Worm (Caenorhabditis elegans) whole organism, L4 larva: ENCODE data around the gene slc-36.2.

Source experiments
- R02D3.7 ChIP-seq: fragments of 150-350 bp; sonication (generic microtip); optimal IDR thresholded peaks from 3 replicates; lab custom pipeline; 2014; ENCODE audit warnings: missing biosample characterization, missing genetic modification characterization
- T26A8.4 ChIP-seq: fragments of 200-800 bp; sonication (Bioruptor generic); IDR thresholded peaks from 2 replicates; pipeline ENCODE4 v1.3.6; 2022; ENCODE audit warnings: missing genetic modification characterization, missing compliant biosample characterization
- Y5F2A.4 ChIP-seq: fragments of 200-800 bp; sonication (Bioruptor generic); optimal IDR thresholded peaks from 2 replicates; lab custom pipeline; 2018; ENCODE audit warnings: mild to moderate bottlenecking, missing genetic modification characterization, missing compliant biosample characterization
- aha-1 ChIP-seq: fragments of 150-350 bp; peaks from one replicate; lab custom pipeline; 2014; ENCODE audit warnings: missing biosample characterization, missing genetic modification characterization
- ces-1 ChIP-seq: fragments of 150-350 bp; sonication (generic microtip); optimal IDR thresholded peaks from 4 replicates; lab custom pipeline; 2014; ENCODE audit warnings: missing biosample characterization, missing genetic modification reagents, missing genetic modification characterization
- daf-8 ChIP-seq: fragments of 200-800 bp; sonication (Bioruptor generic); IDR thresholded peaks from 2 replicates; pipeline ENCODE4 v1.3.6; 2022; ENCODE audit warnings: missing genetic modification characterization, missing compliant biosample characterization
- dpl-1 ChIP-seq: fragments of 150-350 bp; optimal IDR thresholded peaks from 2 replicates; lab custom pipeline; 2014; ENCODE audit warnings: missing biosample characterization, missing genetic modification reagents, missing genetic modification characterization
- hif-1 ChIP-seq, 2 experiments: sonication (generic microtip); optimal IDR thresholded peaks; 2 replicates each; lab custom pipeline; 2016 to 2017; ENCODE audit warnings: missing compliant biosample characterization in 2 of 2, missing genetic modification characterization in 2 of 2, missing genetic modification reagents in 2 of 2, missing genotype in 2 of 2, mild to moderate bottlenecking in 1 of 2
- hlh-30 ChIP-seq: sonication (generic microtip); optimal IDR thresholded peaks from 2 replicates; lab custom pipeline; 2017; ENCODE audit warnings: antibody characterized with exemption, mild to moderate bottlenecking, missing genetic modification characterization, missing compliant biosample characterization; ENCODE audit not compliant: insufficient read depth
- hmg-1.1 ChIP-seq: fragments of 200-800 bp; sonication (Bioruptor generic); IDR thresholded peaks from 2 replicates; pipeline ENCODE4 v1.3.6; 2022; ENCODE audit warnings: missing genetic modification reagents, missing genetic modification characterization, missing compliant biosample characterization
- jun-1 ChIP-seq: fragments of 150-350 bp; optimal IDR thresholded peaks from 2 replicates; lab custom pipeline; 2014; ENCODE audit warnings: missing biosample characterization, missing genetic modification reagents, missing genetic modification characterization
- lin-15B ChIP-seq: fragments of 150-350 bp; sonication (generic microtip); optimal IDR thresholded peaks from 3 replicates; lab custom pipeline; 2014; ENCODE audit warnings: missing biosample characterization, missing genetic modification characterization
- lin-38 ChIP-seq: fragments of 200-800 bp; sonication (Bioruptor generic); IDR thresholded peaks from 2 replicates; pipeline ENCODE4 v1.3.6; 2022; ENCODE audit warnings: missing genetic modification reagents, missing genetic modification characterization, missing compliant biosample characterization
- lir-3 ChIP-seq: sonication (generic microtip); optimal IDR thresholded peaks from 2 replicates; lab custom pipeline; 2016; ENCODE audit warnings: mild to moderate bottlenecking, missing genetic modification characterization, missing compliant biosample characterization
- lsy-2 ChIP-seq, 2 experiments: fragments of 150-350 bp in 1 of 2; sonication (generic microtip) in 1 of 2; optimal IDR thresholded peaks; 2 replicates each; lab custom pipeline; 2014 to 2017; ENCODE audit warnings: missing biosample characterization in 2 of 2, missing genetic modification characterization in 2 of 2
- mdl-1 ChIP-seq, 2 experiments: fragments of 150-350 bp in 1 of 2; sonication (generic microtip) in 1 of 2; optimal IDR thresholded peaks; 2 replicates each; lab custom pipeline; 2014 to 2017; ENCODE audit warnings: missing biosample characterization in 2 of 2, missing genetic modification characterization in 2 of 2
- mep-1 ChIP-seq: fragments of 150-350 bp; sonication (generic microtip); optimal IDR thresholded peaks from 3 replicates; lab custom pipeline; 2014; ENCODE audit warnings: missing biosample characterization, missing genetic modification characterization
- mxl-2 ChIP-seq: fragments of 200-800 bp; sonication (Bioruptor generic); conservative IDR thresholded peaks from 2 replicates; pipeline ENCODE4 v1.3.6; 2022; ENCODE audit warnings: missing genetic modification reagents, missing genetic modification characterization, missing compliant biosample characterization
- mxl-3 ChIP-seq: fragments of 200-800 bp; sonication (Bioruptor generic); optimal IDR thresholded peaks from 2 replicates; lab custom pipeline; 2018; ENCODE audit warnings: mild to moderate bottlenecking, missing genetic modification characterization, missing compliant biosample characterization
- nhr-11 ChIP-seq: fragments of 150-350 bp; optimal IDR thresholded peaks from 2 replicates; lab custom pipeline; 2014; ENCODE audit warnings: missing biosample characterization, missing genetic modification characterization
- nhr-237 ChIP-seq: sonication (generic microtip); optimal IDR thresholded peaks from 2 replicates; lab custom pipeline; 2017; ENCODE audit warnings: missing biosample characterization, missing genetic modification characterization
- nhr-28 ChIP-seq: fragments of 150-350 bp; optimal IDR thresholded peaks from 2 replicates; lab custom pipeline; 2014; ENCODE audit warnings: missing biosample characterization, missing genetic modification characterization
- nhr-48 ChIP-seq: sonication (generic microtip); optimal IDR thresholded peaks from 2 replicates; lab custom pipeline; 2016; ENCODE audit warnings: mild to moderate bottlenecking, missing genetic modification characterization, missing compliant biosample characterization
- nhr-77 ChIP-seq: fragments of 150-350 bp; optimal IDR thresholded peaks from 2 replicates; lab custom pipeline; 2014; ENCODE audit warnings: missing biosample characterization, missing genetic modification characterization
- pqm-1 ChIP-seq: sonication (generic microtip); optimal IDR thresholded peaks from 2 replicates; lab custom pipeline; 2017; ENCODE audit warnings: missing biosample characterization, missing genetic modification characterization
- rbr-2 ChIP-seq: sonication (generic microtip); optimal IDR thresholded peaks from 2 replicates; lab custom pipeline; 2016; ENCODE audit warnings: missing genotype, missing genetic modification characterization, missing compliant biosample characterization
- saeg-2 ChIP-seq: fragments of 200-800 bp; sonication (Bioruptor generic); IDR thresholded peaks from 2 replicates; pipeline ENCODE4 v1.3.6; 2022; ENCODE audit warnings: missing genetic modification reagents, missing genetic modification characterization, missing compliant biosample characterization
- skn-1 ChIP-seq: fragments of 150-350 bp; optimal IDR thresholded peaks from 2 replicates; lab custom pipeline; 2014; ENCODE audit warnings: missing biosample characterization, missing genetic modification characterization
- snpc-1.2 ChIP-seq: fragments of 200-800 bp; sonication (Bioruptor generic); IDR thresholded peaks from 2 replicates; pipeline ENCODE4 v1.3.6; 2022; ENCODE audit warnings: missing genetic modification reagents, missing genetic modification characterization, missing compliant biosample characterization
- unc-130 ChIP-seq: sonication (generic microtip); optimal IDR thresholded peaks from 2 replicates; lab custom pipeline; 2016; ENCODE audit warnings: missing genetic modification reagents, missing genetic modification characterization, missing compliant biosample characterization
- unc-62 ChIP-seq, 3 experiments: fragments of 150-350 bp in 1 of 3; sonication (generic microtip); optimal IDR thresholded peaks in 2 of 3; peaks in 1 of 3; 1 replicate in 1 of 3; 2 replicates in 2 of 3; lab custom pipeline; 2014 to 2017; ENCODE audit warnings: missing biosample characterization in 3 of 3, missing genetic modification characterization in 3 of 3, missing genetic modification reagents in 3 of 3, missing genotype in 1 of 3
- zip-2 ChIP-seq: fragments of 150-350 bp; optimal IDR thresholded peaks from 2 replicates; lab custom pipeline; 2014; ENCODE audit warnings: missing biosample characterization, missing genetic modification characterization

The slc-36.2 gene

ce11 chrII:475890-476420 is 46.4 kb upstream of the slc-36.2 start, which contains the start of gene nsun-1 (continued):
- TF ChIP-seq R02D3.7 = no peak

DNA sequence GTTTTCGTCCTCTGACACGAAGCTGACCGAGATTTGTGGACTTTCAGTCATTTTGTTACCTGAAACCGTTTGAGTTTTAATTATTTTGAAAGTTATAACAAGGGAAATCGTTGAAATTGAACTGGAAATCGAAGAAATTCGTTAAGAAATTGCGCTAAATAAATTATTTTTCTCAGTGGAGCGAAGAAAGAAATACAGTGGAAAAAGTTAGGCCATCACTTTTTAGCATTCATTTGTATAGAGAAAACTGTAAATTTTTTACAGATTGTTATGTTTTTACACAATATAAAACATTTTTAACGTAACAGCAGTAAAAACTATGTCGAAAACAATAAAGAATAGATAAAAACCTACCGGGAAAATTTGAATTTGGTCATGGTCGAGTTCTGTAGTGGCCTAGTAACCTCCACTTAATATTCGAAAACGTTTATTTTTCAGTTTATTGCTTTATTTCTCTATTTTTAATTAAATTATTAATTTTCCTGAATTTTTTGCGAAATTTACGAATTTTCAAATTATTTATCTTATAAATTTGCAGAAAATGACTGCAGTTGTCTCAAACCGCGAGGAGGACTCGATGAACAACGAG is 38.0 kb upstream of the slc-36.2 start, which contains the start of the genes gldi-1 and prp-21:
Gene gldi-1, minus strand, starts transcription at position 51 of the 589 bp plus-strand sequence.
Gene prp-21, plus strand, starts transcription at position 539 of the 589 bp plus-strand sequence.
- TF ChIP-seq ces-1 (peak; percentile 22), lin-38 (GFP tag; lab: Robert Waterston, UW) (peak; percentile 60), snpc-1.2 (GFP tag; lab: Robert Waterston, UW) (no peak), mep-1 (tag; lab: Kevin White, UChicago) (peak; percentile 21), dpl-1 (GFP tag; lab: Kevin White, UChicago) (peak; percentile 46), daf-8 (GFP tag; lab: Robert Waterston, UW) (no peak), unc-130 (peak; percentile 9), mdl-1 (tag; optimal IDR thresholded peaks at IDR 0.05; lab: Kevin White, UChicago) (no peak), lir-3 (tag; lab: Kevin White, UChicago) (no peak), hif-1 (tag; optimal IDR thresholded peaks at IDR 0.05; lab: Kevin White, UChicago) (peak in 1 of 2 experiments; percentile 71), Y5F2A.4 (no peak), zip-2 (tag; lab: Kevin White, UChicago) (no peak), lsy-2 (tag; optimal IDR thresholded peaks at IDR 0.05; lab: Kevin White, UChicago) (peak in 1 of 2 experiments; percentile 44), hmg-1.1 (GFP tag; lab: Robert Waterston, UW) (no peak)

DNA sequence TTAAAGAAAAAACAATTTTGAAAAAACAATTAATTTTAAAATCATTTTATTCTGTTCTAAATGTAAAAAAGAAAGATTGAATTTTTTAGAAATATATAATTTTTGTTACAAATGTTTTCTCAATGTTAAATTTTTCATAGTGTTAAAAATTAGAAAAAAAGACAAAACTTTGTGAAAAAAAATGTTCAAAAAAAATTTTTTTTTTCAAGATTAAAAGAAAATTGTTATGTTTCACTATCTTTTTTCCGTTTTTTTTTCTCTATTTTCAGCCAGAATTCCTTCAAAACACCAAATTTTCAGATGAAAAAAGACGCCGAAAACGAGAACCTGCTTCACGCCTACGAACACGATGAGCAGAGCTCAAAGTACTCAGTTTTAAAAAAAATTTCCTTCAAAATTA is 27.3 kb upstream of the slc-36.2 start, which contains the start of gene sms-5:
Gene sms-5, plus strand, starts transcription at position 301 of the 400 bp plus-strand sequence.
- TF ChIP-seq aha-1 (tag; lab: Kevin White, UChicago) (no peak), nhr-11 (no peak), lin-15B (no peak), unc-130 (no peak), jun-1 (no peak), mxl-2 (GFP tag; lab: Robert Waterston, UW) (no peak), pqm-1 (tag; lab: Kevin White, UChicago) (no peak), saeg-2 (no peak), T26A8.4 (no peak), daf-8 (GFP tag; lab: Robert Waterston, UW) (no peak)

ce11 chrII:502638-503037 is 19.8 kb upstream of the slc-36.2 start:
- peak; percentile 60 for TF ChIP-seq aha-1 (tag; lab: Kevin White, UChicago)
- TF ChIP-seq unc-62 (GFP tag; optimal IDR thresholded peaks at IDR 0.05 in 1 of 2; lab: Kevin White, UChicago) = peak in 1 of 2 experiments; percentile 82
- TF ChIP-seq unc-62 (tag; optimal IDR thresholded peaks at IDR 0.05; lab: Kevin White, UChicago) = no peak
- TF ChIP-seq nhr-28 (tag; lab: Kevin White, UChicago) = no peak
- TF ChIP-seq, all 104 proteins: peak for 2

DNA sequence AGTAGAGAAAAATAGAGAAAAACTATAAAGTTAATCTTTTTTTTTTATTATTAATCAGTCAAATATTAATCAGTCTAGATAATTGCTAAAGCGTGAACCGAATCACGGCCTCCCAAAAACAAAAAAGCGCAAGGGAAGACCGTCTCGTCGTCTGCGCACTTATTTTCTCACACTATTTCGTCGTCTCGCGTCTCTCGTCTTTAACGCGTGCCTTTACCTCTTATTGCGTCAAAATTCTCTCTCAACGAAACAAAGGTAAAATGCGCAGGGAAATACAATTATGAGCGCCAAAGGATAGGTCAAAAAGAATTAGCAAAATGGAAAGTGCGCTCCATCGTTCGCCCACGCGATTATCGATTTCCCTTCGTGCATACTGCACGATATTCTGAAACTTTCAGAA is 16.3 kb upstream of the slc-36.2 start:
- TF ChIP-seq hmg-1.1 (GFP tag; lab: Robert Waterston, UW) (peak; percentile 63), rbr-2 (tag; lab: Kevin White, UChicago) (peak; percentile 25), nhr-48 (tag; lab: Kevin White, UChicago) (no peak), T26A8.4 (peak; percentile 56; the same call in 1 of the 2 replicates), mxl-3 (GFP tag; lab: Kevin White, UChicago) (no peak), nhr-77 (tag; lab: Kevin White, UChicago) (no peak), dpl-1 (GFP tag; lab: Kevin White, UChicago) (peak; percentile 48), nhr-237 (tag; lab: Kevin White, UChicago) (no peak), unc-62 (GFP tag; optimal IDR thresholded peaks at IDR 0.05 in 1 of 2; lab: Kevin White, UChicago) (peak in 1 of 2 experiments; percentile 96), unc-62 (tag; optimal IDR thresholded peaks at IDR 0.05; lab: Kevin White, UChicago) (no peak), lin-38 (GFP tag; lab: Robert Waterston, UW) (peak; percentile 78), skn-1 (no peak), hlh-30 (tag; lab: Kevin White, UChicago) (peak; percentile 66), aha-1 (tag; lab: Kevin White, UChicago) (peak; percentile 61)
